Fruit fly (Drosophila melanogaster): Measurements from ENCODE around the gene kel.
A peak's percentile ranks its signal among the peaks of the same experiment; 100 is the strongest.

The kel gene

DNA sequence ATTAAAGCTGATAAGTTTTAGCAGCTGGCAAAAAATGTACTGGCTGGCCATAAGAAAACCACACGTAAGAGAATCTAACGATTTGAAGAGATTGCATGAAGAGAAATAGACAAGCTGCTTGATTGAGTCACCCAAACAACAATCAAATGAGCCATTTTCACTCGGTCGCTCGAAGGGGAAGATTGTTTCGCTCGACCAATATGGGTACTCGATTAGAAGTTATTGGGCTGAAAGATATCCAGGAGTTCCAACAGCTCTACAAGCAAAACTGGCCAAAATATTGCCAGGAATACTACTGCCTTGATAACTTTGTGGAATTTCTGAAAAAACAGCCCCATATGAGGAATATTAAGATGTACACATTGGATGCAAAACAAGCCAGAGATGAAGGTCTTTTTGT lies 18.0 kb upstream of the kel start, which contains the start of gene CG5783:
Gene CG5783, plus strand, starts transcription at position 167 of the 400 bp plus-strand sequence.
- no peak for TF ChIP-seq Hr4 (GFP tag; optimal IDR thresholded peaks at IDR 0.05)
- no peak for TF ChIP-seq eg (GFP tag; IDR thresholded peaks at IDR 0.05)
- TF ChIP-seq CG11762 (GFP tag; optimal IDR thresholded peaks at IDR 0.05; ENCODE audit: insufficient read depth) = no peak
- no peak for TF ChIP-seq CG10669 (GFP tag; optimal IDR thresholded peaks at IDR 0.05)
- TF ChIP-seq vri (GFP tag; optimal IDR thresholded peaks at IDR 0.05) = no peak
- no peak for TF ChIP-seq CG8319 (GFP tag; optimal IDR thresholded peaks at IDR 0.05)

DNA sequence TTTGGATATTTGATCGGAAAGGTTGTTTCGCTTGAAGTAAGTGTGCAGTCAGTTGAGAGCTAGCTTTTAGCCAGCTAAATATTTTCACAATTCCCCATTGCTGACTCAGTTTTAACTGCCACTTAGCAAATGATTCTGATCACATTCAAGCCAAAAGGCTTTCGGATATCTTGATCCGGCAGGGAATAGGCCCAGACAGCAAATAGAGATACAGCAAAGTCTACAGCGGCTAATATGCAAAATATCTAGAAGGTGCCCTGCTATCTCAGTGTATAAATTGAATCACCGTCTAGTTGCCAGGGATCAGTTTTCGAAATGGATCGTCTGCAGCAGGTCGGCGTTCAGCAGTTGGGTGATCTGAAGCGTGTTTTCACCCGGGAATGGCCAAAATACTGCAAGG lies 16.7 kb upstream of the kel start, which contains the start of gene CG15155:
Gene CG15155, plus strand, starts transcription at position 301 of the 400 bp plus-strand sequence.
- TF ChIP-seq acj6 (GFP tag; optimal IDR thresholded peaks at IDR 0.05) = no peak
- no peak for TF ChIP-seq salr (GFP tag; optimal IDR thresholded peaks at IDR 0.05)
- TF ChIP-seq Blimp-1 (GFP tag; optimal IDR thresholded peaks at IDR 0.05) = no peak
- TF ChIP-seq OdsH (GFP tag; optimal IDR thresholded peaks at IDR 0.05) = no peak
- no peak for TF ChIP-seq ss (GFP tag; optimal IDR thresholded peaks at IDR 0.05)
- TF ChIP-seq lz (GFP tag; optimal IDR thresholded peaks at IDR 0.05) = no peak
- TF ChIP-seq dac (GFP tag; optimal IDR thresholded peaks at IDR 0.05) = no peak
- TF ChIP-seq CG32006 (GFP tag; optimal IDR thresholded peaks at IDR 0.05) = no peak
- TF ChIP-seq CG7368 (GFP tag; optimal IDR thresholded peaks at IDR 0.05) = no peak
- no peak for TF ChIP-seq Lpt (GFP tag; optimal IDR thresholded peaks at IDR 0.05)
- TF ChIP-seq CG16779 (tag; optimal IDR thresholded peaks at IDR 0.05) = no peak
- no peak for TF ChIP-seq net (GFP tag; optimal IDR thresholded peaks at IDR 0.05)
- TF ChIP-seq CG4318 (GFP tag; optimal IDR thresholded peaks at IDR 0.05) = no peak
- TF ChIP-seq topi (GFP tag; optimal IDR thresholded peaks at IDR 0.05) = no peak
- no peak for TF ChIP-seq Hr4 (GFP tag; optimal IDR thresholded peaks at IDR 0.05)

dm6 chr2L:18153068-18153467 lies 15.2 kb upstream of the kel start, which contains the start of gene CG17681:
Gene CG17681, plus strand, starts transcription at chr2L:18153123.
- TF ChIP-seq fd85E (GFP tag; optimal IDR thresholded peaks at IDR 0.05) (no peak), Hr38 (GFP tag; optimal IDR thresholded peaks at IDR 0.05) (no peak), CG10631 (GFP tag; optimal IDR thresholded peaks at IDR 0.05) (peak; percentile 21), Sox102F (GFP tag; optimal IDR thresholded peaks at IDR 0.05) (no peak), Hr39 (GFP tag; optimal IDR thresholded peaks at IDR 0.05) (peak; percentile 1), OdsH (GFP tag; optimal IDR thresholded peaks at IDR 0.05) (peak; percentile 44), Sox15 (GFP tag; optimal IDR thresholded peaks at IDR 0.05) (no peak), dac (GFP tag; optimal IDR thresholded peaks at IDR 0.05) (no peak), CG11902 (GFP tag; optimal IDR thresholded peaks at IDR 0.05) (no peak), acj6 (GFP tag; optimal IDR thresholded peaks at IDR 0.05) (no peak), CG9139 (GFP tag; optimal IDR thresholded peaks at IDR 0.05) (no peak), Sox14 (GFP tag; optimal IDR thresholded peaks at IDR 0.05) (no peak), achi (GFP tag; optimal IDR thresholded peaks at IDR 0.05) (no peak), ss (GFP tag; optimal IDR thresholded peaks at IDR 0.05) (no peak), CG8119 (GFP tag; IDR thresholded peaks at IDR 0.05) (no peak), esn (GFP tag; optimal IDR thresholded peaks at IDR 0.05) (peak; percentile 18), topi (GFP tag; optimal IDR thresholded peaks at IDR 0.05) (peak; percentile 37), CG16779 (tag; optimal IDR thresholded peaks at IDR 0.05) (no peak), cyc (GFP tag; optimal IDR thresholded peaks at IDR 0.05) (peak; percentile 42), CG6163 (GFP tag; IDR thresholded peaks at IDR 0.05) (no peak; the same call in 2 of the 3 replicates), Eip78C (GFP tag) (no peak), CG11762 (GFP tag; optimal IDR thresholded peaks at IDR 0.05; ENCODE audit: insufficient read depth) (no peak), Gug (GFP tag; IDR thresholded peaks at IDR 0.05) (no peak), CG11294 (GFP tag; IDR thresholded peaks at IDR 0.05) (no peak), CG34406 (GFP tag; optimal IDR thresholded peaks at IDR 0.05) (no peak), CG8319 (GFP tag; optimal IDR thresholded peaks at IDR 0.05) (no peak), fkh (GFP tag; optimal IDR thresholded peaks at IDR 0.05) (peak; percentile 54)
